Worm (Caenorhabditis elegans) whole organism, midembryonic: ENCODE results near the gene msp-152.

ENCODE experiments used
- flt-1 ChIP-seq: fragments of 200-800 bp; sonication (Bioruptor generic); IDR thresholded peaks from 2 replicates; pipeline ENCODE4 v1.3.6; 2022; ENCODE audit warnings: missing genetic modification characterization, missing compliant biosample characterization
- ref-1 ChIP-seq: fragments of 200-800 bp; sonication (Bioruptor generic); conservative IDR thresholded peaks from 2 replicates; pipeline ENCODE4 v1.3.6; 2022; ENCODE audit warnings: missing genetic modification reagents, missing genetic modification characterization, missing compliant biosample characterization
- tab-1 ChIP-seq: fragments of 200-800 bp; sonication (Bioruptor generic); IDR thresholded peaks from 2 replicates; pipeline ENCODE4 v1.3.6; 2022; ENCODE audit warnings: missing genetic modification characterization, missing compliant biosample characterization
- ztf-29 ChIP-seq: fragments of 200-800 bp; sonication (Bioruptor generic); IDR thresholded peaks from 2 replicates; pipeline ENCODE4 v1.3.6; 2022; ENCODE audit warnings: missing genetic modification reagents, missing genetic modification characterization, missing compliant biosample characterization

DNA sequence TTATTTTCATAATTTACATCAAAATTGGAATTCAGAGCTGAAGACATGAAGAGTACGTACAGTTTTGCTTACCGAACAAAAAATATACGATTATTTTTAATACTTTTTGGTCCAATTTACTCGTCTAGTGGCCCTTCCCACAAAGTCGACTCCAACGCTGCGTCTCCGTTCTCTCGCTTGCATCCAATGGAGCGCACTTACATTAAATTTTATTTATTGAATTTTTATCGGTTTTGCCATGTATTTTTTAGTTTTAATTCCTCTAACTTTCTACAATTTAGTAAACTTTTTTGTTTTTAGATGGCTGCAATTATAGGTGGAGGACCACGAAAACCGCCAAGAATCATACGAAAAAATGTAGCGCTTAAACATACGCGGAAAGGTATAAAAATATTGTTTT, 2.7 kb downstream of the msp-152 start, which contains the start of gene ZK546.5:
- no peak for TF ChIP-seq ref-1 (GFP tag; lab: Robert Waterston, UW)
- TF ChIP-seq ztf-29 (GFP tag; lab: Robert Waterston, UW), result no peak
- TF ChIP-seq flt-1, result no peak
- no peak for TF ChIP-seq tab-1 (GFP tag; lab: Robert Waterston, UW)
